Worm (Caenorhabditis elegans) whole organism, L4 larva: Measurements from ENCODE around the gene srh-184.

Experiments used
- F49E8.2 ChIP-seq: sonication (generic microtip); optimal IDR thresholded peaks from 2 replicates; lab custom pipeline; 2016; ENCODE audit warnings: missing compliant biosample characterization, mild to moderate bottlenecking, missing genetic modification characterization, borderline replicate concordance
- R02D3.7 ChIP-seq: fragments of 150-350 bp; sonication (generic microtip); optimal IDR thresholded peaks from 3 replicates; lab custom pipeline; 2014; ENCODE audit warnings: missing biosample characterization, missing genetic modification characterization
- Y105C5A.15 ChIP-seq: fragments of 200-800 bp; sonication (Bioruptor generic); IDR thresholded peaks from 2 replicates; pipeline ENCODE4 v1.3.6; 2022; ENCODE audit warnings: missing genetic modification characterization, missing compliant biosample characterization
- ZK337.2 ChIP-seq: fragments of 200-800 bp; sonication (Bioruptor generic); IDR thresholded peaks from 2 replicates; pipeline ENCODE4 v1.3.6; 2022; ENCODE audit warnings: missing genetic modification reagents, missing genetic modification characterization, missing compliant biosample characterization
- aha-1 ChIP-seq: fragments of 150-350 bp; peaks from one replicate; lab custom pipeline; 2014; ENCODE audit warnings: missing biosample characterization, missing genetic modification characterization
- ama-1 ChIP-seq: fragments of 150-350 bp; optimal IDR thresholded peaks from 2 replicates; lab custom pipeline; 2014; ENCODE audit warnings: inconsistent platforms, mixed read lengths
- ceh-62 ChIP-seq: sonication (generic microtip); optimal IDR thresholded peaks from 2 replicates; lab custom pipeline; 2017; ENCODE audit warnings: missing biosample characterization, missing genetic modification characterization
- ceh-82 ChIP-seq: sonication (generic microtip); optimal IDR thresholded peaks from 2 replicates; lab custom pipeline; 2017; ENCODE audit warnings: missing biosample characterization, missing genetic modification characterization
- ces-1 ChIP-seq: fragments of 150-350 bp; sonication (generic microtip); optimal IDR thresholded peaks from 4 replicates; lab custom pipeline; 2014; ENCODE audit warnings: missing biosample characterization, missing genetic modification reagents, missing genetic modification characterization
- ctbp-1 ChIP-seq: fragments of 200-800 bp; sonication (Bioruptor generic); IDR thresholded peaks from 2 replicates; pipeline ENCODE4 v1.3.6; 2022; ENCODE audit warnings: missing genetic modification reagents, missing genetic modification characterization, missing compliant biosample characterization
- daf-16 ChIP-seq, 3 experiments: sonication (generic microtip); optimal IDR thresholded peaks; 2 replicates each; lab custom pipeline; 2016 to 2017; ENCODE audit warnings: missing genetic modification characterization in 3 of 3, missing genetic modification reagents in 3 of 3, mild to moderate bottlenecking in 2 of 3, missing compliant biosample characterization in 2 of 3, missing biosample characterization in 1 of 3, moderate library complexity in 1 of 3
- dmd-6 ChIP-seq: fragments of 200-800 bp; sonication (Bioruptor generic); IDR thresholded peaks from 2 replicates; pipeline ENCODE4 v1.3.6; 2022; ENCODE audit warnings: missing genetic modification reagents, missing genetic modification characterization, missing compliant biosample characterization
- dmd-9 ChIP-seq: fragments of 200-800 bp; sonication (Bioruptor generic); IDR thresholded peaks from 2 replicates; pipeline ENCODE4 v1.3.6; 2022; ENCODE audit warnings: missing genetic modification reagents, missing genetic modification characterization, missing compliant biosample characterization
- dpl-1 ChIP-seq: fragments of 150-350 bp; optimal IDR thresholded peaks from 2 replicates; lab custom pipeline; 2014; ENCODE audit warnings: missing biosample characterization, missing genetic modification reagents, missing genetic modification characterization
- duxl-1 ChIP-seq: sonication (generic microtip); optimal IDR thresholded peaks from 2 replicates; lab custom pipeline; 2016; ENCODE audit warnings: mild to moderate bottlenecking, missing genetic modification characterization, moderate library complexity, missing compliant biosample characterization; ENCODE audit not compliant: poor library complexity
- egl-43 ChIP-seq: fragments of 200-800 bp; sonication (Bioruptor generic); IDR thresholded peaks from 2 replicates; pipeline ENCODE4 v1.3.6; 2022; ENCODE audit warnings: missing genetic modification reagents, missing genetic modification characterization, missing compliant biosample characterization
- fos-1 ChIP-seq: fragments of 150-350 bp; optimal IDR thresholded peaks from 2 replicates; lab custom pipeline; 2014; ENCODE audit warnings: missing biosample characterization, missing genetic modification characterization
- hmg-1.1 ChIP-seq: fragments of 200-800 bp; sonication (Bioruptor generic); IDR thresholded peaks from 2 replicates; pipeline ENCODE4 v1.3.6; 2022; ENCODE audit warnings: missing genetic modification reagents, missing genetic modification characterization, missing compliant biosample characterization
- lim-7 ChIP-seq: fragments of 200-800 bp; sonication (Bioruptor generic); IDR thresholded peaks from 2 replicates; pipeline ENCODE4 v1.3.6; 2022; ENCODE audit warnings: missing genetic modification characterization, missing compliant biosample characterization
- lin-13 ChIP-seq: fragments of 150-350 bp; optimal IDR thresholded peaks from 2 replicates; lab custom pipeline; 2014; ENCODE audit warnings: missing biosample characterization, missing genetic modification reagents, missing genetic modification characterization
- lin-38 ChIP-seq: fragments of 200-800 bp; sonication (Bioruptor generic); IDR thresholded peaks from 2 replicates; pipeline ENCODE4 v1.3.6; 2022; ENCODE audit warnings: missing genetic modification reagents, missing genetic modification characterization, missing compliant biosample characterization
- lsy-2 ChIP-seq, 2 experiments: fragments of 150-350 bp in 1 of 2; sonication (generic microtip) in 1 of 2; optimal IDR thresholded peaks; 2 replicates each; lab custom pipeline; 2014 to 2017; ENCODE audit warnings: missing biosample characterization in 2 of 2, missing genetic modification characterization in 2 of 2
- mep-1 ChIP-seq: fragments of 150-350 bp; sonication (generic microtip); optimal IDR thresholded peaks from 3 replicates; lab custom pipeline; 2014; ENCODE audit warnings: missing biosample characterization, missing genetic modification characterization
- mxl-3 ChIP-seq: fragments of 200-800 bp; sonication (Bioruptor generic); optimal IDR thresholded peaks from 2 replicates; lab custom pipeline; 2018; ENCODE audit warnings: mild to moderate bottlenecking, missing genetic modification characterization, missing compliant biosample characterization
- nhr-111 ChIP-seq: fragments of 200-800 bp; sonication (Bioruptor generic); optimal IDR thresholded peaks from 2 replicates; lab custom pipeline; 2018; ENCODE audit warnings: mild to moderate bottlenecking, missing genetic modification characterization, missing compliant biosample characterization
- nhr-25 ChIP-seq: sonication (generic microtip); optimal IDR thresholded peaks from 2 replicates; lab custom pipeline; 2017; ENCODE audit warnings: missing genetic modification characterization, mild to moderate bottlenecking, missing compliant biosample characterization, antibody characterized with exemption, moderate library complexity, borderline replicate concordance; ENCODE audit not compliant: insufficient read depth
- nhr-28 ChIP-seq: fragments of 150-350 bp; optimal IDR thresholded peaks from 2 replicates; lab custom pipeline; 2014; ENCODE audit warnings: missing biosample characterization, missing genetic modification characterization
- nhr-48 ChIP-seq: sonication (generic microtip); optimal IDR thresholded peaks from 2 replicates; lab custom pipeline; 2016; ENCODE audit warnings: mild to moderate bottlenecking, missing genetic modification characterization, missing compliant biosample characterization
- php-3 ChIP-seq: fragments of 200-800 bp; sonication (Bioruptor generic); IDR thresholded peaks from 2 replicates; pipeline ENCODE4 v1.3.6; 2022; ENCODE audit warnings: missing genetic modification reagents, missing genetic modification characterization, missing compliant biosample characterization
- pqm-1 ChIP-seq: sonication (generic microtip); optimal IDR thresholded peaks from 2 replicates; lab custom pipeline; 2017; ENCODE audit warnings: missing biosample characterization, missing genetic modification characterization
- rbr-2 ChIP-seq: sonication (generic microtip); optimal IDR thresholded peaks from 2 replicates; lab custom pipeline; 2016; ENCODE audit warnings: missing genotype, missing genetic modification characterization, missing compliant biosample characterization
- tag-97 ChIP-seq: fragments of 200-800 bp; sonication (Bioruptor generic); IDR thresholded peaks from 2 replicates; pipeline ENCODE4 v1.3.6; 2022; ENCODE audit warnings: missing genetic modification characterization, missing compliant biosample characterization
- unc-130 ChIP-seq: sonication (generic microtip); optimal IDR thresholded peaks from 2 replicates; lab custom pipeline; 2016; ENCODE audit warnings: missing genetic modification reagents, missing genetic modification characterization, missing compliant biosample characterization
- unc-62 ChIP-seq, 3 experiments: fragments of 150-350 bp in 1 of 3; sonication (generic microtip); optimal IDR thresholded peaks in 2 of 3; peaks in 1 of 3; 1 replicate in 1 of 3; 2 replicates in 2 of 3; lab custom pipeline; 2014 to 2017; ENCODE audit warnings: missing biosample characterization in 3 of 3, missing genetic modification characterization in 3 of 3, missing genetic modification reagents in 3 of 3, missing genotype in 1 of 3
- vab-7 ChIP-seq: fragments of 200-800 bp; sonication (Bioruptor generic); IDR thresholded peaks from 2 replicates; pipeline ENCODE4 v1.3.6; 2022; ENCODE audit warnings: missing genetic modification reagents, missing genetic modification characterization, missing compliant biosample characterization
- zfp-3 ChIP-seq: fragments of 200-800 bp; sonication (Bioruptor generic); conservative IDR thresholded peaks from 2 replicates; pipeline ENCODE4 v1.3.6; 2022; ENCODE audit warnings: missing genetic modification reagents, missing genetic modification characterization, missing compliant biosample characterization
- ztf-11 ChIP-seq: fragments of 150-350 bp; optimal IDR thresholded peaks from 2 replicates; lab custom pipeline; 2014; ENCODE audit warnings: missing biosample characterization, missing genetic modification characterization

The srh-184 gene

DNA sequence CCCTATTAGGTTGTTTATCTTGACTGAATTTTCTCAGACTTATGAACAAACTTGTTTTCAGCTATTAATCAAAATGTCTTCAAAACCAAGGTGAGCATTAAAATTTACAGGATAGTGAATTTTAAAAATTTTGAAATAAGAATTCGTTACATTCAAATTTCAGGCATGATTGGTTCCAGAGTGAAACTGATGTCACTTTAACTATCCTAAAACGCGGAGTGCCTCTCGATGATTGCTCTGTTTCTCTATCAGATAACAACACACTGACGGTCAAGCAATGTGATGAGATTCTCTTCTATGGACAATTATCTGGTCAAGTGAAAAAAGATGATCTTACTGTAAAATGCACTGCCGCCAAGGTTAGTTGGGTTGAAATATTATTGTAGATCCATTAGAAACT lies 26.6 kb downstream of the srh-184 start, which contains the start of gene D1054.3:
Gene D1054.3 (plus strand): TSS at position 62 of the 400 bp plus-strand sequence.
- TF ChIP-seq Y105C5A.15 (GFP tag; lab: Robert Waterston, UW) (no peak), nhr-28 (no peak), lin-38 (GFP tag; lab: Robert Waterston, UW) (peak; percentile 53), ceh-62 (tag; lab: Kevin White, UChicago) (no peak), zfp-3 (GFP tag; lab: Robert Waterston, UW) (no peak), lsy-2 (tag; optimal IDR thresholded peaks at IDR 0.05; lab: Kevin White, UChicago) (no peak), lim-7 (GFP tag; lab: Robert Waterston, UW) (no peak), mxl-3 (no peak), lin-13 (no peak), F49E8.2 (no peak), php-3 (GFP tag; lab: Robert Waterston, UW) (no peak), unc-62 (GFP tag; optimal IDR thresholded peaks at IDR 0.05 in 1 of 2; lab: Kevin White, UChicago) (no peak), unc-62 (tag; optimal IDR thresholded peaks at IDR 0.05; lab: Kevin White, UChicago) (no peak), egl-43 (no peak), hmg-1.1 (GFP tag; lab: Robert Waterston, UW) (no peak), ctbp-1 (GFP tag; lab: Robert Waterston, UW) (no peak), nhr-111 (GFP tag; lab: Kevin White, UChicago) (no peak), dmd-9 (GFP tag; lab: Robert Waterston, UW) (no peak), nhr-48 (tag; lab: Kevin White, UChicago) (no peak), duxl-1 (peak; percentile 17), rbr-2 (tag; lab: Kevin White, UChicago) (no peak), ztf-11 (tag; lab: Kevin White, UChicago) (no peak), mep-1 (peak; percentile 5), tag-97 (GFP tag; lab: Robert Waterston, UW) (no peak), fos-1 (no peak), R02D3.7 (tag; lab: Kevin White, UChicago) (no peak), ZK337.2 (GFP tag; lab: Robert Waterston, UW) (no peak), ceh-82 (tag; lab: Kevin White, UChicago) (no peak), nhr-25 (tag; lab: Kevin White, UChicago) (no peak), pqm-1 (no peak), dmd-6 (GFP tag; lab: Robert Waterston, UW) (no peak), unc-130 (GFP tag; lab: Kevin White, UChicago) (no peak), vab-7 (GFP tag; lab: Robert Waterston, UW) (no peak), ces-1 (no peak), aha-1 (tag; lab: Kevin White, UChicago) (no peak), ama-1 (lab: Kevin White, UChicago) (peak; percentile 42)
- TF ChIP-seq, all 104 proteins: peak for 4

DNA sequence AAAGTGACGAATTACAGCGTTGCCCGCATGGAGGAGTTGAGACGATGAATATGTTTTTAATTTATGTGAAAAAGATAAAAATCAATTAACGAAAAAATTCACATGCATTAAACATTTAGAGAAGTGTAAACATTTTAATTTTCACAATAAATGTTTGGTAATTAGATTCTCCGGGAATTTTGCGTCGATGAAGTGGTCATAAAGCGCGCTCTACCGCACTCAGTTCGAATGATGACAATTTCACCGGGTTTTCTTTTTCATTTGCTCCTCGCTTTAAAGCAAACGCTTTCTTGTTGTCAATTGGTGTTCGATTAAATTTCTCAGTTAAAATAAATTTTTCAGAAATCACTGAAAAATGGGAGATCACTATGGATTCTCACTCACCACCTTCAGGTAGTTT lies 28.0 kb downstream of the srh-184 start, which contains the start of the genes D1054.1 and pas-2:
Gene D1054.1 (minus strand): TSS at position 192 of the 400 bp plus-strand sequence.
Gene pas-2 (plus strand): TSS at position 343 of the 400 bp plus-strand sequence.
- peak in 1 of 2 experiments; percentile 35 for TF ChIP-seq lsy-2 (tag; optimal IDR thresholded peaks at IDR 0.05; lab: Kevin White, UChicago)
- TF ChIP-seq lin-38 (GFP tag; lab: Robert Waterston, UW), result peak; percentile 68
- TF ChIP-seq zfp-3 (GFP tag; lab: Robert Waterston, UW), result no peak
- TF ChIP-seq ces-1, result peak; percentile 25
- peak; percentile 7 for TF ChIP-seq dpl-1
- no peak for TF ChIP-seq daf-16 (GFP tag; optimal IDR thresholded peaks at IDR 0.05; lab: Kevin White, UChicago)
- TF ChIP-seq daf-16 (tag; optimal IDR thresholded peaks at IDR 0.05; lab: Kevin White, UChicago), result peak; percentile 31

DNA sequence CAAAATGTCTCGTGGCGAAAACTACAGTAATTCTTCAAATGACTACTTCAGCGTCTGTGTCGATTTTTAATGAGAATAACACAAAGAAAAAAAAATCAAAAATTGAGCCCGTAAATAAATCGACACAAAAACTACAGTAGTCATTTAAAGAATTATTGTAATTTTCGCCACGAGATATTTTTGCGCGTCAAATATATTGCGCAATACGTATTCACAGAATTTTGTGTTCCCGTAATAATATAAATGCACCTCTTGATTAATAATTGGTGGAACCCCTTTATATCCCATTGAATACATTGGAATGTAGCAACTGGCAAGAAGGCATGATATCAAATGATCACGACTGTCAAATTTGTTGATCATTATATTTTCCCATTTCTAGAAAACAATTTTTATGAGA lies 29.1 kb downstream of the srh-184 start:
- TF ChIP-seq unc-62 (GFP tag; optimal IDR thresholded peaks at IDR 0.05 in 1 of 2; lab: Kevin White, UChicago) (peak in 1 of 2 experiments; percentile 44), unc-62 (tag; optimal IDR thresholded peaks at IDR 0.05; lab: Kevin White, UChicago) (no peak), nhr-111 (GFP tag; lab: Kevin White, UChicago) (no peak)
- TF ChIP-seq, all 104 proteins: peak for 1
